Worm (Caenorhabditis elegans) whole organism, late embryonic: Measurements from ENCODE around the gene rps-30.

ENCODE experiments used
- F13H6.1 ChIP-seq: sonication (generic microtip); optimal IDR thresholded peaks from 2 replicates; lab custom pipeline; 2016; ENCODE audit warnings: missing genetic modification characterization, missing compliant biosample characterization
- K02D7.2 ChIP-seq: sonication (generic microtip); optimal IDR thresholded peaks from 2 replicates; lab custom pipeline; 2017; ENCODE audit warnings: mild to moderate bottlenecking, missing genetic modification characterization, missing compliant biosample characterization
- T23F11.4 ChIP-seq: fragments of 200-800 bp; sonication (Bioruptor generic); optimal IDR thresholded peaks from 2 replicates; lab custom pipeline; 2018; ENCODE audit warnings: mild to moderate bottlenecking, missing genetic modification characterization, missing compliant biosample characterization
- ahr-1 ChIP-seq: sonication (generic microtip); optimal IDR thresholded peaks from 2 replicates; lab custom pipeline; 2016; ENCODE audit warnings: missing genetic modification characterization, missing compliant biosample characterization
- ama-1 ChIP-seq: fragments of 150-350 bp; optimal IDR thresholded peaks from 2 replicates; lab custom pipeline; 2014
- ceh-14 ChIP-seq: sonication (generic microtip); optimal IDR thresholded peaks from 2 replicates; lab custom pipeline; 2016; ENCODE audit warnings: missing genotype, missing genetic modification characterization, missing compliant biosample characterization
- ceh-18 ChIP-seq: sonication (generic microtip); optimal IDR thresholded peaks from 2 replicates; lab custom pipeline; 2016; ENCODE audit warnings: missing genetic modification characterization, missing compliant biosample characterization
- ceh-22 ChIP-seq: sonication (generic microtip); optimal IDR thresholded peaks from 2 replicates; lab custom pipeline; 2017; ENCODE audit warnings: missing biosample characterization, missing genetic modification characterization
- ceh-24 ChIP-seq: sonication (generic microtip); optimal IDR thresholded peaks from 2 replicates; lab custom pipeline; 2016; ENCODE audit warnings: mild to moderate bottlenecking, missing genetic modification characterization, missing compliant biosample characterization
- ceh-30 ChIP-seq: fragments of 150-350 bp; optimal IDR thresholded peaks from 2 replicates; lab custom pipeline; 2014; ENCODE audit warnings: missing biosample characterization, missing genetic modification characterization
- ceh-31 ChIP-seq: sonication (generic microtip); optimal IDR thresholded peaks from 2 replicates; lab custom pipeline; 2016; ENCODE audit warnings: missing genetic modification characterization, missing compliant biosample characterization
- ceh-34 ChIP-seq: sonication (generic microtip); optimal IDR thresholded peaks from 2 replicates; lab custom pipeline; 2016; ENCODE audit warnings: mild to moderate bottlenecking, missing genetic modification characterization, missing compliant biosample characterization
- ceh-45 ChIP-seq: fragments of 200-800 bp; sonication (Bioruptor generic); IDR thresholded peaks from 2 replicates; pipeline ENCODE4 v1.3.6; 2022; ENCODE audit warnings: missing genetic modification reagents, missing genetic modification characterization, missing compliant biosample characterization
- ceh-48 ChIP-seq: sonication (generic microtip); optimal IDR thresholded peaks from 2 replicates; lab custom pipeline; 2016; ENCODE audit warnings: missing genetic modification characterization, inconsistent platforms, missing compliant biosample characterization
- ceh-6 ChIP-seq: fragments of 200-800 bp; sonication (Bioruptor generic); optimal IDR thresholded peaks from 2 replicates; lab custom pipeline; 2018; ENCODE audit warnings: mild to moderate bottlenecking, missing genetic modification characterization, missing compliant biosample characterization
- ceh-9 ChIP-seq: sonication (generic microtip); optimal IDR thresholded peaks from 2 replicates; lab custom pipeline; 2016; ENCODE audit warnings: mild to moderate bottlenecking, missing genetic modification characterization, inconsistent platforms, missing compliant biosample characterization
- che-1 ChIP-seq: sonication (generic microtip); optimal IDR thresholded peaks from 2 replicates; lab custom pipeline; 2016; ENCODE audit warnings: mild to moderate bottlenecking, missing genetic modification characterization, missing compliant biosample characterization
- dve-1 ChIP-seq: sonication (generic microtip); optimal IDR thresholded peaks from 2 replicates; lab custom pipeline; 2017; ENCODE audit warnings: antibody characterized with exemption, mild to moderate bottlenecking, missing genetic modification characterization, missing compliant biosample characterization
- elt-2 ChIP-seq: sonication (generic microtip); optimal IDR thresholded peaks from 2 replicates; lab custom pipeline; 2016; ENCODE audit warnings: missing genetic modification reagents, missing genetic modification characterization, missing compliant biosample characterization
- ets-4 ChIP-seq: sonication (generic microtip); optimal IDR thresholded peaks from 2 replicates; lab custom pipeline; 2016; ENCODE audit warnings: missing genetic modification characterization, missing compliant biosample characterization
- hlh-13 ChIP-seq: fragments of 200-800 bp; sonication (Bioruptor generic); optimal IDR thresholded peaks from 2 replicates; lab custom pipeline; 2018; ENCODE audit warnings: mild to moderate bottlenecking, missing genetic modification characterization, missing compliant biosample characterization
- hlh-30 ChIP-seq: sonication (generic microtip); optimal IDR thresholded peaks from 2 replicates; lab custom pipeline; 2017; ENCODE audit warnings: antibody characterized with exemption, missing genetic modification characterization, missing compliant biosample characterization; ENCODE audit not compliant: insufficient read depth
- hlh-6 ChIP-seq: sonication (generic microtip); optimal IDR thresholded peaks from 2 replicates; lab custom pipeline; 2016; ENCODE audit warnings: missing genotype, missing genetic modification characterization, missing compliant biosample characterization
- hlh-8 ChIP-seq: sonication (generic microtip); optimal IDR thresholded peaks from 2 replicates; lab custom pipeline; 2016; ENCODE audit warnings: missing genotype, missing genetic modification characterization, missing compliant biosample characterization
- lim-6 ChIP-seq: sonication (generic microtip); optimal IDR thresholded peaks from 2 replicates; lab custom pipeline; 2016; ENCODE audit warnings: missing genetic modification characterization, missing compliant biosample characterization
- lin-11 ChIP-seq: fragments of 200-800 bp; sonication (Bioruptor generic); optimal IDR thresholded peaks from 2 replicates; lab custom pipeline; 2018; ENCODE audit warnings: mild to moderate bottlenecking, missing genetic modification characterization, missing compliant biosample characterization
- madf-2 ChIP-seq: sonication (generic microtip); optimal IDR thresholded peaks from 2 replicates; lab custom pipeline; 2017; ENCODE audit warnings: missing genetic modification characterization, missing compliant biosample characterization
- mec-3 ChIP-seq: sonication (generic microtip); optimal IDR thresholded peaks from 2 replicates; lab custom pipeline; 2016; ENCODE audit warnings: borderline replicate concordance, missing genetic modification characterization, missing compliant biosample characterization
- nfya-1 ChIP-seq: sonication (generic microtip); optimal IDR thresholded peaks from 2 replicates; lab custom pipeline; 2017; ENCODE audit warnings: missing genetic modification characterization, mild to moderate bottlenecking, missing compliant biosample characterization, antibody characterized with exemption, moderate library complexity
- nhr-232 ChIP-seq: sonication (generic microtip); optimal IDR thresholded peaks from 2 replicates; lab custom pipeline; 2016; ENCODE audit warnings: missing genetic modification characterization, missing compliant biosample characterization
- pat-9 ChIP-seq: fragments of 200-800 bp; sonication (Bioruptor generic); optimal IDR thresholded peaks from 2 replicates; lab custom pipeline; 2018; ENCODE audit warnings: mild to moderate bottlenecking, missing genetic modification characterization, moderate library complexity, missing compliant biosample characterization
- pax-1 ChIP-seq: fragments of 150-350 bp; optimal IDR thresholded peaks from 2 replicates; lab custom pipeline; 2014; ENCODE audit warnings: missing biosample characterization, missing genetic modification characterization
- pqm-1 ChIP-seq: sonication (generic microtip); optimal IDR thresholded peaks from 2 replicates; lab custom pipeline; 2016; ENCODE audit warnings: missing genetic modification characterization, missing compliant biosample characterization
- pros-1 ChIP-seq: fragments of 150-350 bp; optimal IDR thresholded peaks from 2 replicates; lab custom pipeline; 2014; ENCODE audit warnings: missing biosample characterization, missing genetic modification reagents, missing genetic modification characterization
- ref-2 ChIP-seq: sonication (generic microtip); optimal IDR thresholded peaks from 2 replicates; lab custom pipeline; 2016; ENCODE audit warnings: missing genetic modification characterization, missing compliant biosample characterization
- rnt-1 ChIP-seq: sonication (generic microtip); optimal IDR thresholded peaks from 2 replicates; lab custom pipeline; 2016; ENCODE audit warnings: missing genetic modification characterization, missing compliant biosample characterization
- sox-4 ChIP-seq: sonication (generic microtip); optimal IDR thresholded peaks from 2 replicates; lab custom pipeline; 2017; ENCODE audit warnings: mild to moderate bottlenecking, missing genetic modification characterization, inconsistent platforms, missing compliant biosample characterization
- syd-9 ChIP-seq: sonication (generic microtip); optimal IDR thresholded peaks from 2 replicates; lab custom pipeline; 2016; ENCODE audit warnings: mild to moderate bottlenecking, missing genetic modification characterization, moderate library complexity, missing compliant biosample characterization
- tbx-2 ChIP-seq: sonication (generic microtip); optimal IDR thresholded peaks from 2 replicates; lab custom pipeline; 2016; ENCODE audit warnings: missing genetic modification characterization, missing compliant biosample characterization
- unc-3 ChIP-seq, 2 experiments: fragments of 200-800 bp in 1 of 2; sonication (Bioruptor generic) in 1 of 2; sonication (generic microtip) in 1 of 2; conservative IDR thresholded peaks in 1 of 2; optimal IDR thresholded peaks in 1 of 2; 2 replicates each; pipeline versions ENCODE4 v1.3.6 to Lab custom; 2016 to 2022; ENCODE audit warnings: missing compliant biosample characterization in 2 of 2, missing genetic modification characterization in 2 of 2, missing genetic modification reagents in 1 of 2
- unc-42 ChIP-seq: sonication (generic microtip); optimal IDR thresholded peaks from 2 replicates; lab custom pipeline; 2016; ENCODE audit warnings: missing genotype, missing genetic modification characterization, missing compliant biosample characterization
- unc-55 ChIP-seq: sonication (generic microtip); optimal IDR thresholded peaks from 2 replicates; lab custom pipeline; 2017; ENCODE audit warnings: missing biosample characterization, missing genetic modification reagents, missing genetic modification characterization
- unc-86 ChIP-seq: sonication (generic microtip); optimal IDR thresholded peaks from 2 replicates; lab custom pipeline; 2016; ENCODE audit warnings: missing genetic modification characterization, missing compliant biosample characterization
- ztf-16 ChIP-seq: sonication (generic microtip); optimal IDR thresholded peaks from 2 replicates; lab custom pipeline; 2017; ENCODE audit warnings: missing genetic modification characterization, missing compliant biosample characterization

Gene rps-30

ce11 chrV:7776029-7776628 lies at the start of gene rps-30, which contains the start of gene rpl-39:
Gene rps-30 (plus strand): TSS chrV:7776578.
Gene rpl-39 (minus strand): TSS chrV:7776079.
- peak; percentile 68 for TF ChIP-seq dve-1 (tag; lab: Kevin White, UChicago)
- no peak for TF ChIP-seq mec-3 (tag; lab: Kevin White, UChicago)
- TF ChIP-seq pax-1 (tag; lab: Kevin White, UChicago): peak; percentile 54
- peak; percentile 63 for TF ChIP-seq tbx-2 (tag; lab: Kevin White, UChicago)
- TF ChIP-seq unc-3 (GFP tag; conservative IDR thresholded peaks at IDR 0.05; lab: Robert Waterston, UW): no peak
- TF ChIP-seq unc-3 (tag; optimal IDR thresholded peaks at IDR 0.05; lab: Kevin White, UChicago): peak; percentile 46
- peak; percentile 13 for TF ChIP-seq ref-2
- TF ChIP-seq lin-11 (tag; lab: Kevin White, UChicago): no peak
- peak; percentile 20 for TF ChIP-seq ceh-34
- TF ChIP-seq lim-6 (tag; lab: Kevin White, UChicago): no peak
- TF ChIP-seq rnt-1 (tag; lab: Kevin White, UChicago): peak; percentile 73
- TF ChIP-seq elt-2 (tag; lab: Kevin White, UChicago): peak; percentile 46
- TF ChIP-seq nfya-1: peak; percentile 83
- TF ChIP-seq ahr-1 (tag; lab: Kevin White, UChicago): no peak
- peak; percentile 60 for TF ChIP-seq ceh-31 (tag; lab: Kevin White, UChicago)
- TF ChIP-seq ceh-45: no peak
- peak; percentile 71 for TF ChIP-seq ceh-18 (tag; lab: Kevin White, UChicago)
- TF ChIP-seq unc-42: peak; percentile 39
- peak; percentile 53 for TF ChIP-seq pros-1 (tag; lab: Kevin White, UChicago)
- peak; percentile 16 for TF ChIP-seq ets-4 (tag; lab: Kevin White, UChicago)
- TF ChIP-seq madf-2: peak; percentile 6
- no peak for TF ChIP-seq pat-9 (tag; lab: Kevin White, UChicago)
- TF ChIP-seq unc-55 (GFP tag; lab: Kevin White, UChicago): peak; percentile 49
- peak; percentile 28 for TF ChIP-seq ztf-16 (tag; lab: Kevin White, UChicago)

DNA sequence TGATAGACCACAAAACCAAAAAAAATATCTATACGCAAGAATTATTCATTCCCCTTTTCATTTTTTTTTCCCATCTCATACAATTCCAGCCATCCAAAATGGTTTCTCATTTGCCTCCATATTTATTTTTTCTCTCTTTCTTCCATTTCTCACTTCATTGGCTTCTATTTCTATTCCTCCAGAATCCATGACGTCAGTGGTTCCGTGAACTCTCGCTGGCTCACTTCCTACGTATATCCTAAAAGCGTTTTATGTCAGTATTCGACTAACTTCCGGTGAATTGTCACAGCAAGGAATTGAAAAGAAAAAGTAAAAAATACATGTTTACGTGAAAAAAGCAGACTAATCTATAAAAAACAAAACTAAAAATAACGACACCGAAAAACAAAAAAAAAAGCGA lies 49.5 kb upstream of the rps-30 start:
- no peak for TF ChIP-seq hlh-8 (tag; lab: Kevin White, UChicago)
- TF ChIP-seq ceh-30: no peak
- TF ChIP-seq pqm-1: no peak
- TF ChIP-seq sox-4 (tag; lab: Kevin White, UChicago): no peak
- TF ChIP-seq pax-1 (tag; lab: Kevin White, UChicago): no peak
- TF ChIP-seq ceh-9 (tag; lab: Kevin White, UChicago): no peak
- TF ChIP-seq lin-11 (tag; lab: Kevin White, UChicago): no peak
- TF ChIP-seq hlh-30 (tag; lab: Kevin White, UChicago): no peak
- TF ChIP-seq K02D7.2 (tag; lab: Kevin White, UChicago): no peak
- TF ChIP-seq madf-2: no peak
- TF ChIP-seq F13H6.1 (tag; lab: Kevin White, UChicago): no peak
- TF ChIP-seq ama-1 (lab: Kevin White, UChicago): no peak
- no peak for TF ChIP-seq pat-9 (tag; lab: Kevin White, UChicago)
- no peak for TF ChIP-seq ceh-24 (tag; lab: Kevin White, UChicago)
- no peak for TF ChIP-seq hlh-6
- TF ChIP-seq ceh-18 (tag; lab: Kevin White, UChicago): no peak

ce11 chrV:7728003-7728678 lies 48.2 kb upstream of the rps-30 start:
- TF ChIP-seq ref-2: peak; percentile 11
- no peak for TF ChIP-seq nhr-232 (tag; lab: Kevin White, UChicago)
- peak; percentile 57 for TF ChIP-seq tbx-2 (tag; lab: Kevin White, UChicago)
- TF ChIP-seq unc-55 (GFP tag; lab: Kevin White, UChicago): peak; percentile 20
- TF ChIP-seq pax-1 (tag; lab: Kevin White, UChicago): no peak
- peak; percentile 63 for TF ChIP-seq ceh-48 (tag; lab: Kevin White, UChicago)
- TF ChIP-seq hlh-8 (tag; lab: Kevin White, UChicago): peak; percentile 31
- peak; percentile 84 for TF ChIP-seq ceh-34
- peak; percentile 95 for TF ChIP-seq unc-42
- TF ChIP-seq syd-9 (tag; lab: Kevin White, UChicago): peak; percentile 58
- TF ChIP-seq che-1: no peak
- TF ChIP-seq unc-86 (tag; lab: Kevin White, UChicago): no peak
- TF ChIP-seq ahr-1 (tag; lab: Kevin White, UChicago): no peak
- no peak for TF ChIP-seq ama-1 (lab: Kevin White, UChicago)
- TF ChIP-seq T23F11.4: peak; percentile 19
- TF ChIP-seq rnt-1 (tag; lab: Kevin White, UChicago): peak; percentile 53
- no peak for TF ChIP-seq elt-2 (tag; lab: Kevin White, UChicago)
- TF ChIP-seq ceh-31 (tag; lab: Kevin White, UChicago): peak; percentile 77
- peak; percentile 92 for TF ChIP-seq ceh-14 (tag; lab: Kevin White, UChicago)
- TF ChIP-seq F13H6.1 (tag; lab: Kevin White, UChicago): no peak
- no peak for TF ChIP-seq ceh-6 (GFP tag; lab: Kevin White, UChicago)
- peak; percentile 32 for TF ChIP-seq dve-1 (tag; lab: Kevin White, UChicago)
- TF ChIP-seq nfya-1: peak; percentile 82
- TF ChIP-seq lim-6 (tag; lab: Kevin White, UChicago): peak; percentile 87
- TF ChIP-seq ceh-22: no peak
- TF ChIP-seq hlh-13 (GFP tag; lab: Kevin White, UChicago): peak; percentile 29
